Fruit fly (Drosophila melanogaster) whole organism, pupa: ENCODE results near the gene CG14190.
A peak's percentile ranks its signal among the peaks of the same experiment; 100 is the strongest.

Source experiments
- CG10348 ChIP-seq: fragments of 200-800 bp; sonication (Bioruptor generic); IDR thresholded peaks from 2 replicates; pipeline ENCODE4 v1.3.6; 2022; ENCODE audit warnings: missing biosample characterization, missing genetic modification characterization
- CG12605 ChIP-seq: fragments of 200-800 bp; sonication (Bioruptor generic); IDR thresholded peaks from 2 replicates; pipeline ENCODE4 v1.3.6; 2022; ENCODE audit warnings: missing biosample characterization, missing genetic modification characterization
- CG13204 ChIP-seq: fragments of 200-800 bp; sonication (Bioruptor generic); optimal IDR thresholded peaks from 2 replicates; lab custom pipeline; 2018; ENCODE audit warnings: missing biosample characterization, mild to moderate bottlenecking, missing genetic modification characterization, moderate library complexity
- CG14655 ChIP-seq: fragments of 200-800 bp; sonication (Bioruptor generic); optimal IDR thresholded peaks from 3 replicates; lab custom pipeline; 2017; ENCODE audit warnings: mild to moderate bottlenecking, missing biosample characterization, missing genetic modification reagents, missing genetic modification characterization
- CG15710 ChIP-seq: fragments of 200-800 bp; sonication (Bioruptor generic); optimal IDR thresholded peaks from 2 replicates; lab custom pipeline; 2018; ENCODE audit warnings: missing biosample characterization, mild to moderate bottlenecking, missing genetic modification characterization, moderate library complexity
- CG17806 ChIP-seq: fragments of 200-800 bp; sonication (Bioruptor generic); optimal IDR thresholded peaks from 2 replicates; lab custom pipeline; 2018; ENCODE audit warnings: missing biosample characterization, mild to moderate bottlenecking, missing genetic modification characterization, moderate library complexity
- CG32121 ChIP-seq: fragments of 200-800 bp; sonication (Bioruptor generic); IDR thresholded peaks from 2 replicates; pipeline ENCODE4 v1.3.6; 2022; ENCODE audit warnings: missing biosample characterization, missing genetic modification characterization
- CG34367 ChIP-seq: fragments of 200-800 bp; sonication (Bioruptor generic); optimal IDR thresholded peaks from 2 replicates; lab custom pipeline; 2018; ENCODE audit warnings: missing biosample characterization, mild to moderate bottlenecking, missing genetic modification characterization
- CG4496 ChIP-seq: fragments of 200-800 bp; sonication (Bioruptor generic); IDR thresholded peaks from 3 replicates; pipeline ENCODE4 v1.3.6; 2022; ENCODE audit warnings: missing biosample characterization, missing genetic modification characterization
- CG8159 ChIP-seq: fragments of 200-800 bp; sonication (Bioruptor generic); optimal IDR thresholded peaks from 3 replicates; lab custom pipeline; 2018; ENCODE audit warnings: missing biosample characterization, mild to moderate bottlenecking, missing genetic modification characterization, moderate library complexity
- CG8301 ChIP-seq: fragments of 200-800 bp; sonication (Bioruptor generic); optimal IDR thresholded peaks from 2 replicates; lab custom pipeline; 2018; ENCODE audit warnings: missing biosample characterization, mild to moderate bottlenecking, missing genetic modification characterization
- CG9948 ChIP-seq: fragments of 200-800 bp; sonication (Bioruptor generic); optimal IDR thresholded peaks from 2 replicates; lab custom pipeline; 2018; ENCODE audit warnings: missing biosample characterization, mild to moderate bottlenecking, missing genetic modification characterization, moderate library complexity
- D1 ChIP-seq: fragments of 200-800 bp; sonication (Bioruptor generic); optimal IDR thresholded peaks from 2 replicates; lab custom pipeline; 2018; ENCODE audit warnings: missing biosample characterization, mild to moderate bottlenecking, missing genetic modification characterization, moderate library complexity
- EcR ChIP-seq: fragments of 200-800 bp; sonication (Bioruptor generic); optimal IDR thresholded peaks from 3 replicates; lab custom pipeline; 2019; ENCODE audit warnings: missing biosample characterization, missing genetic modification characterization, mild to moderate bottlenecking, moderate library complexity, missing genetic modification reagents
- Ets98B ChIP-seq: fragments of 200-800 bp; sonication (Bioruptor generic); IDR thresholded peaks from 2 replicates; pipeline ENCODE4 v1.3.6; 2022; ENCODE audit warnings: missing biosample characterization, missing genetic modification characterization
- Pif1A ChIP-seq: fragments of 200-800 bp; sonication (Bioruptor generic); optimal IDR thresholded peaks from 3 replicates; lab custom pipeline; 2016; ENCODE audit warnings: missing biosample characterization, missing genetic modification characterization
- Pif1B ChIP-seq: fragments of 200-800 bp; sonication (Bioruptor generic); optimal IDR thresholded peaks from 3 replicates; lab custom pipeline; 2016; ENCODE audit warnings: missing biosample characterization, missing genetic modification characterization
- Snoo ChIP-seq: fragments of 200-800 bp; sonication (Bioruptor generic); optimal IDR thresholded peaks from 3 replicates; lab custom pipeline; 2017; ENCODE audit warnings: missing biosample characterization, mild to moderate bottlenecking, missing genetic modification characterization, inconsistent platforms
- fd96Ca ChIP-seq: fragments of 200-800 bp; sonication (Bioruptor generic); IDR thresholded peaks from 3 replicates; pipeline ENCODE4 v1.3.6; 2022; ENCODE audit warnings: missing biosample characterization, missing genetic modification characterization
- gl ChIP-seq: fragments of 200-800 bp; sonication (Bioruptor generic); optimal IDR thresholded peaks from 2 replicates; lab custom pipeline; 2018; ENCODE audit warnings: missing biosample characterization, mild to moderate bottlenecking, missing genetic modification characterization
- rn ChIP-seq: fragments of 200-800 bp; sonication (Bioruptor generic); IDR thresholded peaks from 2 replicates; pipeline ENCODE4 v1.3.6; 2022; ENCODE audit warnings: missing biosample characterization, missing genetic modification characterization

Gene CG14190

dm6 chrX:19096179-19096578 is 39.5 kb downstream of the CG14190 start:
- TF ChIP-seq CG32121 (no peak), CG17806 (tag; lab: Kevin White, UChicago) (no peak), EcR (no peak), CG10348 (GFP tag; lab: Robert Waterston, UW) (no peak), CG14655 (GFP tag; lab: Kevin White, UChicago) (no peak), Snoo (tag; lab: Kevin White, UChicago) (no peak), gl (tag; lab: Kevin White, UChicago) (no peak), CG34367 (tag; lab: Kevin White, UChicago) (no peak), CG8301 (tag; lab: Kevin White, UChicago) (no peak), Pif1A (no peak), CG8159 (tag; lab: Kevin White, UChicago) (no peak), CG12605 (no peak), CG9948 (tag; lab: Kevin White, UChicago) (no peak)
- TF ChIP-seq, all 21 proteins: peak for 0

DNA sequence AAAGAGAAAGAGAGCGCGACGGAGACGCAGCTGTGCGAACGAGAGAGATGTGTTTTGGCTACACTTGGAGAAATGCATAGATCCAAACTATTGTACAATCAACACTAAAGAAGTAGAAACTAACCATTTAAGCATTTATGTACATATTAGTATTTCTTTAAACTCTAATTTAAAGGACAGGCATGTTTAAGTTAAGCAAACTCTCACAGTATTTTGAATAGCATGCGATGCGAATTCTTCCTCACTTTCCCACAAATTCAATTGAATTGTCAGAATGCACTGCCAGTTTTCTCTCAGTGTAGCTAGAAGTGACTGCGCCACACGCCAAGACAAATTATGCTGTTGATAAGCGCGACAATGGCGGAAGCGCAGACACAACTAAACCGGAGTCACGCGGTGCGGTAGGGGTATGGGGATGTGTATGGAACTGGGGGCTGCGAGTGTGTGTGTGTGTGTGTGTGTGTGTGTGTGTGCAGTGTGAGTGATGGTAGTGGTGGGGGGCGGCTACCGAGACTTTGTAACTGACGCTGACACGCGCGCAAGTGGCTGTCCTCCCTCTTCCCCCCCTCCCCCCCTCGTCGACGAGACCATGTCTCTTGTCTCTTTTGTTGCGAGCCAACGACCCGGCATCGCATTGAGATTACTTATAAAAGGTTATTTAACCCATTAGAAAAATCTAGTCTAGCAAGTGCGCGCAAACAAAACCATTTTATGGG is 50.3 kb downstream of the CG14190 start:
- TF ChIP-seq CG9948 (tag; lab: Kevin White, UChicago): peak; percentile 41
- TF ChIP-seq CG8159 (tag; lab: Kevin White, UChicago): peak; percentile 41
- no peak for TF ChIP-seq Pif1B (GFP tag; lab: Kevin White, UChicago)
- TF ChIP-seq EcR: no peak
- peak; percentile 30 for TF ChIP-seq CG15710 (tag; lab: Kevin White, UChicago)
- TF ChIP-seq Pif1A: peak; percentile 9
- TF ChIP-seq CG12605: no peak
- TF ChIP-seq rn (GFP tag; lab: Robert Waterston, UW): peak; percentile 9; the same call in 1 of the 2 replicates
- TF ChIP-seq CG4496 (GFP tag; lab: Robert Waterston, UW): no peak
- no peak for TF ChIP-seq D1
- TF ChIP-seq CG13204 (GFP tag; lab: Kevin White, UChicago): no peak
- no peak for TF ChIP-seq CG17806 (tag; lab: Kevin White, UChicago)
- no peak for TF ChIP-seq CG10348 (GFP tag; lab: Robert Waterston, UW)
- no peak for TF ChIP-seq Snoo (tag; lab: Kevin White, UChicago)
- peak; percentile 65 for TF ChIP-seq CG8301 (tag; lab: Kevin White, UChicago)
- TF ChIP-seq CG14655 (GFP tag; lab: Kevin White, UChicago): peak; percentile 70
- TF ChIP-seq gl (tag; lab: Kevin White, UChicago): no peak
- TF ChIP-seq Ets98B (GFP tag; lab: Robert Waterston, UW): no peak
- TF ChIP-seq CG32121: no peak
- TF ChIP-seq fd96Ca (GFP tag; lab: Robert Waterston, UW): peak; percentile 50; the same call in 1 of the 3 replicates
- peak; percentile 15 for TF ChIP-seq CG34367 (tag; lab: Kevin White, UChicago)
